Worm (Caenorhabditis elegans) whole organism, mixed stage, embryonic: ENCODE measurements around the gene tbc-6.
A peak's percentile ranks its signal among the peaks of the same experiment; 100 is the strongest.

Experiments
- M03D4.4 ChIP-seq: sonication (generic microtip); optimal IDR thresholded peaks from 2 replicates; lab custom pipeline; 2017; ENCODE audit warnings: mild to moderate bottlenecking, missing genetic modification characterization, missing compliant biosample characterization
- bed-3 ChIP-seq: fragments of 200-800 bp; sonication (Bioruptor generic); optimal IDR thresholded peaks from 3 replicates; lab custom pipeline; 2018; ENCODE audit warnings: mild to moderate bottlenecking, missing genetic modification characterization, moderate library complexity, missing compliant biosample characterization
- blmp-1 ChIP-seq: fragments of 150-350 bp; optimal IDR thresholded peaks from 2 replicates; lab custom pipeline; 2014; ENCODE audit warnings: missing biosample characterization, missing genetic modification characterization
- ceh-39 ChIP-seq: fragments of 150-350 bp; optimal IDR thresholded peaks from 2 replicates; lab custom pipeline; 2014; ENCODE audit warnings: missing biosample characterization, missing genetic modification characterization
- ceh-43 ChIP-seq: fragments of 200-800 bp; sonication (Bioruptor generic); optimal IDR thresholded peaks from 2 replicates; lab custom pipeline; 2018; ENCODE audit warnings: mild to moderate bottlenecking, missing genetic modification characterization, moderate library complexity, missing compliant biosample characterization
- ceh-83 ChIP-seq: fragments of 200-800 bp; sonication (Bioruptor generic); optimal IDR thresholded peaks from 2 replicates; lab custom pipeline; 2018; ENCODE audit warnings: mild to moderate bottlenecking, missing genetic modification characterization, missing compliant biosample characterization
- ces-1 ChIP-seq: fragments of 150-350 bp; optimal IDR thresholded peaks from 2 replicates; lab custom pipeline; 2014; ENCODE audit warnings: missing biosample characterization, missing genetic modification reagents, missing genetic modification characterization
- cnd-1 ChIP-seq: fragments of 200-800 bp; sonication (Bioruptor generic); optimal IDR thresholded peaks from 2 replicates; lab custom pipeline; 2018; ENCODE audit warnings: mild to moderate bottlenecking, missing genetic modification characterization, missing compliant biosample characterization
- drap-1 ChIP-seq: fragments of 200-800 bp; sonication (Bioruptor generic); optimal IDR thresholded peaks from 3 replicates; lab custom pipeline; 2018; ENCODE audit warnings: mild to moderate bottlenecking, missing genetic modification characterization, missing compliant biosample characterization
- elt-1 ChIP-seq: sonication (generic microtip); optimal IDR thresholded peaks from 2 replicates; lab custom pipeline; 2017; ENCODE audit warnings: missing genetic modification characterization, mild to moderate bottlenecking, missing compliant biosample characterization, antibody characterized with exemption, moderate library complexity, borderline replicate concordance; ENCODE audit not compliant: insufficient read depth
- elt-3 ChIP-seq: fragments of 150-350 bp; optimal IDR thresholded peaks from 2 replicates; lab custom pipeline; 2014; ENCODE audit warnings: missing biosample characterization, missing genetic modification characterization
- flh-1 ChIP-seq: fragments of 200-800 bp; sonication (Bioruptor generic); optimal IDR thresholded peaks from 2 replicates; lab custom pipeline; 2018; ENCODE audit warnings: mild to moderate bottlenecking, missing genetic modification characterization, moderate library complexity, missing compliant biosample characterization
- ham-2 ChIP-seq: fragments of 200-800 bp; sonication (Bioruptor generic); optimal IDR thresholded peaks from 2 replicates; lab custom pipeline; 2018; ENCODE audit warnings: mild to moderate bottlenecking, missing genetic modification characterization, missing compliant biosample characterization
- hlh-1 ChIP-seq: fragments of 150-350 bp; optimal IDR thresholded peaks from 2 replicates; lab custom pipeline; 2014; ENCODE audit warnings: missing biosample characterization, missing genetic modification reagents, missing genetic modification characterization
- lin-13 ChIP-seq: fragments of 150-350 bp; optimal IDR thresholded peaks from 2 replicates; lab custom pipeline; 2014; ENCODE audit warnings: missing biosample characterization, missing genetic modification characterization
- lin-32 ChIP-seq: fragments of 200-800 bp; sonication (Bioruptor generic); optimal IDR thresholded peaks from 2 replicates; lab custom pipeline; 2018; ENCODE audit warnings: mild to moderate bottlenecking, missing genetic modification characterization, missing compliant biosample characterization
- lsy-2 ChIP-seq: fragments of 150-350 bp; optimal IDR thresholded peaks from 2 replicates; lab custom pipeline; 2014; ENCODE audit warnings: missing biosample characterization, missing genetic modification characterization
- mab-5 ChIP-seq: fragments of 150-350 bp; optimal IDR thresholded peaks from 2 replicates; lab custom pipeline; 2014; ENCODE audit warnings: missing biosample characterization, missing genetic modification characterization
- mep-1 ChIP-seq: fragments of 150-350 bp; optimal IDR thresholded peaks from 2 replicates; lab custom pipeline; 2017; ENCODE audit warnings: missing biosample characterization, missing genetic modification reagents, missing genetic modification characterization, inconsistent platforms
- mls-2 ChIP-seq: sonication (generic microtip); optimal IDR thresholded peaks from 2 replicates; lab custom pipeline; 2016; ENCODE audit warnings: mild to moderate bottlenecking, missing genetic modification characterization, moderate library complexity, missing compliant biosample characterization
- nhr-12 ChIP-seq: fragments of 150-350 bp; optimal IDR thresholded peaks from 2 replicates; lab custom pipeline; 2014; ENCODE audit warnings: missing biosample characterization, missing genetic modification characterization
- nhr-2 ChIP-seq: fragments of 150-350 bp; optimal IDR thresholded peaks from 2 replicates; lab custom pipeline; 2014; ENCODE audit warnings: missing biosample characterization, missing genetic modification characterization
- nhr-237 ChIP-seq: fragments of 150-350 bp; optimal IDR thresholded peaks from 2 replicates; lab custom pipeline; 2014; ENCODE audit warnings: missing biosample characterization, missing genetic modification characterization
- nhr-28 ChIP-seq: fragments of 150-350 bp; optimal IDR thresholded peaks from 2 replicates; lab custom pipeline; 2014; ENCODE audit warnings: missing biosample characterization, missing genetic modification characterization
- nhr-76 ChIP-seq: sonication (generic microtip); optimal IDR thresholded peaks from 2 replicates; lab custom pipeline; 2017; ENCODE audit warnings: missing biosample characterization, missing genetic modification characterization
- pha-4 ChIP-seq: fragments of 150-350 bp; optimal IDR thresholded peaks from 2 replicates; lab custom pipeline; 2018; ENCODE audit warnings: missing biosample characterization, missing genetic modification reagents, missing genetic modification characterization
- sem-2 ChIP-seq: fragments of 200-800 bp; sonication (Bioruptor generic); optimal IDR thresholded peaks from 2 replicates; lab custom pipeline; 2018; ENCODE audit warnings: mild to moderate bottlenecking, missing genetic modification characterization, missing compliant biosample characterization
- snpc-4 ChIP-seq: fragments of 150-350 bp; optimal IDR thresholded peaks from 2 replicates; lab custom pipeline; 2014; ENCODE audit warnings: missing biosample characterization, missing genetic modification characterization
- sptf-1 ChIP-seq: sonication (generic microtip); optimal IDR thresholded peaks from 2 replicates; lab custom pipeline; 2017; ENCODE audit warnings: mild to moderate bottlenecking, missing genetic modification characterization, moderate library complexity, missing compliant biosample characterization
- tbx-8 ChIP-seq: fragments of 200-800 bp; sonication (Bioruptor generic); optimal IDR thresholded peaks from 2 replicates; lab custom pipeline; 2018; ENCODE audit warnings: mild to moderate bottlenecking, missing genetic modification characterization, moderate library complexity, missing compliant biosample characterization
- unc-120 ChIP-seq: sonication (generic microtip); optimal IDR thresholded peaks from 2 replicates; lab custom pipeline; 2017; ENCODE audit warnings: missing genetic modification characterization, missing compliant biosample characterization; ENCODE audit not compliant: poor library complexity, severe bottlenecking
- unc-39 ChIP-seq: fragments of 150-350 bp; optimal IDR thresholded peaks from 2 replicates; lab custom pipeline; 2014; ENCODE audit warnings: missing biosample characterization, missing genetic modification characterization
- unc-62 ChIP-seq: fragments of 150-350 bp; optimal IDR thresholded peaks from 2 replicates; lab custom pipeline; 2014; ENCODE audit warnings: missing biosample characterization, missing genetic modification reagents, missing genetic modification characterization
- zip-8 ChIP-seq: fragments of 150-350 bp; optimal IDR thresholded peaks from 2 replicates; lab custom pipeline; 2014; ENCODE audit warnings: missing biosample characterization, missing genetic modification characterization
- ztf-11 ChIP-seq: fragments of 150-350 bp; optimal IDR thresholded peaks from 2 replicates; lab custom pipeline; 2014; ENCODE audit warnings: missing biosample characterization, missing genetic modification characterization

tbc-6 gene

ce11 chrII:6844227-6845005, 3.5 kb upstream of the tbc-6 start:
- no peak for TF ChIP-seq mep-1 (tag; lab: Kevin White, UChicago)
- TF ChIP-seq ceh-43 (GFP tag; lab: Kevin White, UChicago), result no peak
- TF ChIP-seq ces-1 (GFP tag; lab: Kevin White, UChicago), result peak; percentile 97
- TF ChIP-seq hlh-1, result no peak
- TF ChIP-seq bed-3 (GFP tag; lab: Kevin White, UChicago), result no peak
- TF ChIP-seq nhr-28, result no peak
- TF ChIP-seq unc-39 (tag; lab: Kevin White, UChicago), result no peak
- TF ChIP-seq ceh-39, result peak; percentile 17
- TF ChIP-seq M03D4.4 (tag; lab: Kevin White, UChicago), result no peak
- TF ChIP-seq lin-32, result no peak
- TF ChIP-seq mab-5 (tag; lab: Kevin White, UChicago), result no peak
- no peak for TF ChIP-seq unc-62 (GFP tag; lab: Kevin White, UChicago)
- no peak for TF ChIP-seq nhr-76
- TF ChIP-seq drap-1 (GFP tag; lab: Kevin White, UChicago), result no peak
- no peak for TF ChIP-seq pha-4 (tag; lab: Kevin White, UChicago)
- TF ChIP-seq ceh-83 (GFP tag; lab: Kevin White, UChicago), result no peak
- TF ChIP-seq flh-1, result no peak
- peak; percentile 34 for TF ChIP-seq nhr-2
- peak; percentile 2 for TF ChIP-seq nhr-12
- peak; percentile 24 for TF ChIP-seq sem-2 (GFP tag; lab: Kevin White, UChicago)
- no peak for TF ChIP-seq blmp-1 (tag; lab: Kevin White, UChicago)
- no peak for TF ChIP-seq elt-3
- TF ChIP-seq unc-120, result no peak
- no peak for TF ChIP-seq ham-2 (GFP tag; lab: Kevin White, UChicago)
- no peak for TF ChIP-seq mls-2 (tag; lab: Kevin White, UChicago)
- no peak for TF ChIP-seq lin-13 (tag; lab: Kevin White, UChicago)
- no peak for TF ChIP-seq tbx-8 (GFP tag; lab: Kevin White, UChicago)
- TF ChIP-seq sptf-1 (tag; lab: Kevin White, UChicago), result no peak
- no peak for TF ChIP-seq elt-1 (tag; lab: Kevin White, UChicago)
- TF ChIP-seq nhr-237, result peak; percentile 21
- peak; percentile 89 for TF ChIP-seq zip-8 (tag; lab: Kevin White, UChicago)
- TF ChIP-seq cnd-1 (tag; lab: Kevin White, UChicago), result no peak
- TF ChIP-seq lsy-2, result no peak
- TF ChIP-seq ztf-11 (tag; lab: Kevin White, UChicago), result peak; percentile 31
- TF ChIP-seq snpc-4 (tag; lab: Kevin White, UChicago), result no peak
- TF ChIP-seq, all 35 proteins: peak for 8

DNA sequence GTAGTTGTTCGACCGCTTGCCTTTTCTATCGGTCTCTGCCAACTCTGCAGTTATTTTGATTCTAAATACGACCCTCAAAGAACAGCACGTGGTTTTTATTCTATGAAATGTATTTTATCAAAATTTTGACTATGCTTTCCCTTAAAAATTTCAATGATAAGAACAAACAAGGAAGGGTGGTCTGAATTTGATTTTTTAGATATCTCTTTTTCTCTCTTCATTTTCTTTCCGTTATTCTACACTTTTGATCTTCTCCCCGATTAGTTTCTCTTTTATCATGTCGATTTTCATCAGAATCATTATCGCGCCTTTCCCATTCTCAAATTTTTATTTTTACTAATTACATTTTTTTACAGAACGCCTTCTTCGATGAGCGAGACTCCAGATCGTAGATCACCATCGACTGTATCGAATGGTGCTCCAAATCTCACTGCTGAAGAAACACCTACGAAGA, 2.9 kb upstream of the tbc-6 start:
- TF ChIP-seq nhr-12 (no peak), tbx-8 (GFP tag; lab: Kevin White, UChicago) (no peak), elt-1 (tag; lab: Kevin White, UChicago) (no peak), ceh-39 (no peak)

DNA sequence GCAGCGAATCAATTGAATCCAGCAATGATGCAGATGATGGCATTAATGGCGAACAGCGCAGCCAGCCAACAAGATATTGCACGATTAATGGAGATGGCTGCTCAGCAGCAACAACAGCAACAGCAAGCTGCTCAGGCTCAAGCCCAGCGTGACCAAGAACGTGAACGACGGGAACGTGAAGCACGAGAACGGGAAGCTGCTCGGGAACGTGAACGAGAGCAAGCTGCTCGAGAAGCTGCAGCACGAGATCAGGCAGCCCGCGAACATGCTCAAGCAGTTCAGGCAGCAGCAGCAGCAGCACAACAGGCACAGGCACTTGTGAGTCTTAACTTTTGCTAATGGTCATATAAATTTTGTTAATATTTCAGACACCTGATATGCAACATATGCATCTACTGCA, 1.2 kb upstream of the tbc-6 start:
- TF ChIP-seq ceh-39 (no peak), tbx-8 (GFP tag; lab: Kevin White, UChicago) (no peak), snpc-4 (tag; lab: Kevin White, UChicago) (no peak), blmp-1 (tag; lab: Kevin White, UChicago) (no peak), lin-32 (peak; percentile 13), M03D4.4 (tag; lab: Kevin White, UChicago) (no peak), ceh-83 (GFP tag; lab: Kevin White, UChicago) (peak; percentile 33), flh-1 (no peak), nhr-237 (no peak), elt-3 (no peak), nhr-76 (no peak), lin-13 (tag; lab: Kevin White, UChicago) (no peak)
